Worm (Caenorhabditis elegans): ENCODE data around the gene F25D1.3.

The F25D1.3 gene

DNA sequence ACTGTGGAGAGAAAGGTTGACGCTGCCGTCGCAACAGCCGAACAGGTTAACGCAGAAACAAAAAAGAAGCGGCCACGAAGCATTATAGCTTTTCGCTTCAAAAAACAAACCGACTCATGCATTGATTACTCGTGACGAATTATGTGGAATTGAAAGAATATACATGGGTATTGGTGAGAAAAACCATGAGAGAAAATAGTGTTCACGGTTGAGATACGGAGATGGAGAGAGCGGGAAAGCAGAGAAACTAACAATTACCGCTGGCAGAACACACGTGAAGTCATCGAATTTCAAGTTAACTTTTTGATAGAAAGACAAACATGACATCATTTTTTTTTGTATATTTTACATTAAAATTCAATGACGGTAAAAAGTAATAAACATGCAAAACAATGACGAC, 6.8 kb downstream of the F25D1.3 start (continued):
- TF ChIP-seq ceh-32 (tag; optimal IDR thresholded peaks at IDR 0.05; ENCODE audit: poor library complexity), result no peak
- TF ChIP-seq ceh-82 (tag; optimal IDR thresholded peaks at IDR 0.05), result no peak
- TF ChIP-seq madf-5 (GFP tag; IDR thresholded peaks at IDR 0.05), result no peak
- no peak for TF ChIP-seq daf-19 (GFP tag; conservative IDR thresholded peaks at IDR 0.05)
- no peak for TF ChIP-seq zfp-3 (GFP tag; conservative IDR thresholded peaks at IDR 0.05)
- TF ChIP-seq dmd-8 (GFP tag; IDR thresholded peaks at IDR 0.05), result no peak
- no peak for TF ChIP-seq unc-39 (tag; optimal IDR thresholded peaks at IDR 0.05)
- no peak for TF ChIP-seq mdt-29 (GFP tag; IDR thresholded peaks at IDR 0.05)
- no peak for TF ChIP-seq R02D3.7 (tag; optimal IDR thresholded peaks at IDR 0.05)
- peak; percentile 2 for TF ChIP-seq pqm-1 (tag; optimal IDR thresholded peaks at IDR 0.05)
- TF ChIP-seq set-16 (GFP tag; IDR thresholded peaks at IDR 0.05), result no peak
- TF ChIP-seq nhr-76 (tag; optimal IDR thresholded peaks at IDR 0.05), result no peak
- no peak for TF ChIP-seq Y105C5A.15 (GFP tag; IDR thresholded peaks at IDR 0.05)
- TF ChIP-seq fos-1 (tag; optimal IDR thresholded peaks at IDR 0.05), result no peak
- peak; percentile 36 for TF ChIP-seq hlh-11 (tag; optimal IDR thresholded peaks at IDR 0.05)
- TF ChIP-seq nhr-42 (GFP tag; IDR thresholded peaks at IDR 0.05), result no peak
- no peak for TF ChIP-seq lin-13 (GFP tag; optimal IDR thresholded peaks at IDR 0.05)
- no peak for TF ChIP-seq lir-3 (tag; optimal IDR thresholded peaks at IDR 0.05)
- TF ChIP-seq F10B5.3 (tag; optimal IDR thresholded peaks at IDR 0.05), result no peak
- TF ChIP-seq T26A8.4 (GFP tag; IDR thresholded peaks at IDR 0.05), result no peak
- TF ChIP-seq nhr-102 (tag; optimal IDR thresholded peaks at IDR 0.05), result no peak
- peak; percentile 8 for TF ChIP-seq T20F7.1 (GFP tag; optimal IDR thresholded peaks at IDR 0.05)
- no peak for TF ChIP-seq jun-1 (tag; optimal IDR thresholded peaks at IDR 0.05)
- TF ChIP-seq ztf-7 (tag; optimal IDR thresholded peaks at IDR 0.05), result no peak
- TF ChIP-seq dmd-6 (GFP tag; IDR thresholded peaks at IDR 0.05), result peak; percentile 37
- TF ChIP-seq zip-11 (GFP tag; IDR thresholded peaks at IDR 0.05), result no peak
- peak; percentile 79 for TF ChIP-seq hlh-30 (tag; optimal IDR thresholded peaks at IDR 0.05; ENCODE audit: insufficient read depth)
- 0 out of 2 replicates have a peak, but pooled peaks have one; percentile 34 for TF ChIP-seq F26F4.8 (GFP tag; conservative IDR thresholded peaks at IDR 0.05)
- TF ChIP-seq daf-16 (GFP tag; optimal IDR thresholded peaks at IDR 0.05), result no peak
- peak; percentile 39 for TF ChIP-seq daf-16 (tag; optimal IDR thresholded peaks at IDR 0.05)
- TF ChIP-seq nhr-41 (GFP tag; IDR thresholded peaks at IDR 0.05), result no peak
- no peak for TF ChIP-seq snpc-1.2 (GFP tag; IDR thresholded peaks at IDR 0.05)
- TF ChIP-seq nhr-237 (tag; optimal IDR thresholded peaks at IDR 0.05), result no peak
- no peak for TF ChIP-seq nhr-25 (tag; optimal IDR thresholded peaks at IDR 0.05; ENCODE audit: borderline replicate concordance, insufficient read depth)
- TF ChIP-seq ces-1 (GFP tag; optimal IDR thresholded peaks at IDR 0.05), result no peak
- TF ChIP-seq mxl-2 (GFP tag; conservative IDR thresholded peaks at IDR 0.05), result no peak
- TF ChIP-seq Y75B8A.6 (GFP tag; IDR thresholded peaks at IDR 0.05), result no peak
- no peak for TF ChIP-seq madf-9 (GFP tag; conservative IDR thresholded peaks at IDR 0.05)
- no peak for TF ChIP-seq snpc-4 (tag; optimal IDR thresholded peaks at IDR 0.05)
- no peak for TF ChIP-seq lin-39 (tag; optimal IDR thresholded peaks at IDR 0.05)
- no peak for TF ChIP-seq fkh-10 (GFP tag; optimal IDR thresholded peaks at IDR 0.05)
- TF ChIP-seq Y5F2A.4 (GFP tag; optimal IDR thresholded peaks at IDR 0.05), result no peak
- no peak for TF ChIP-seq php-3 (GFP tag; IDR thresholded peaks at IDR 0.05)
- 0 out of 2 replicates have a peak, but pooled peaks have one; percentile 26 for TF ChIP-seq egl-43 (GFP tag; IDR thresholded peaks at IDR 0.05)
- TF ChIP-seq daf-12 (tag; optimal IDR thresholded peaks at IDR 0.05), result no peak
- no peak for TF ChIP-seq spr-3 (GFP tag; optimal IDR thresholded peaks at IDR 0.05)
- no peak for TF ChIP-seq zfp-2 (tag; optimal IDR thresholded peaks at IDR 0.05)
- peak; percentile 55 for TF ChIP-seq nhr-28 (tag; optimal IDR thresholded peaks at IDR 0.05)
- TF ChIP-seq zip-2 (tag; optimal IDR thresholded peaks at IDR 0.05), result no peak
- TF ChIP-seq ceh-44 (GFP tag; IDR thresholded peaks at IDR 0.05), result no peak
- TF ChIP-seq mep-1 (tag; optimal IDR thresholded peaks at IDR 0.05), result no peak
- TF ChIP-seq duxl-1 (tag; optimal IDR thresholded peaks at IDR 0.05; ENCODE audit: poor library complexity), result no peak

All from whole organism, L4 larva.